Worm (Caenorhabditis elegans) whole organism, L4 larva: Measurements from ENCODE around the gene F58B4.5.

Source experiments
- D1046.2 ChIP-seq: fragments of 200-800 bp; sonication (Bioruptor generic); IDR thresholded peaks from 2 replicates; pipeline ENCODE4 v1.3.6; 2022; ENCODE audit warnings: missing genetic modification characterization, missing compliant biosample characterization
- F10B5.3 ChIP-seq: sonication (generic microtip); optimal IDR thresholded peaks from 2 replicates; lab custom pipeline; 2016; ENCODE audit warnings: mild to moderate bottlenecking, missing genetic modification characterization, missing compliant biosample characterization
- F37D6.2 ChIP-seq: sonication (generic microtip); optimal IDR thresholded peaks from 2 replicates; lab custom pipeline; 2016; ENCODE audit warnings: mild to moderate bottlenecking, missing genetic modification characterization, missing compliant biosample characterization
- F44E2.7 ChIP-seq: fragments of 200-800 bp; sonication (Bioruptor generic); IDR thresholded peaks from 2 replicates; pipeline ENCODE4 v2.1.2; 2022; ENCODE audit warnings: missing genetic modification characterization, missing compliant biosample characterization
- R02D3.7 ChIP-seq: fragments of 150-350 bp; sonication (generic microtip); optimal IDR thresholded peaks from 3 replicates; lab custom pipeline; 2014; ENCODE audit warnings: missing biosample characterization, missing genetic modification characterization
- Y105C5A.15 ChIP-seq: fragments of 200-800 bp; sonication (Bioruptor generic); IDR thresholded peaks from 2 replicates; pipeline ENCODE4 v1.3.6; 2022; ENCODE audit warnings: missing genetic modification characterization, missing compliant biosample characterization
- Y48G9A.11 ChIP-seq: fragments of 200-800 bp; sonication (Bioruptor generic); IDR thresholded peaks from 2 replicates; pipeline ENCODE4 v1.3.6; 2022; ENCODE audit warnings: missing genetic modification reagents, missing genetic modification characterization, missing compliant biosample characterization
- ZK337.2 ChIP-seq: fragments of 200-800 bp; sonication (Bioruptor generic); IDR thresholded peaks from 2 replicates; pipeline ENCODE4 v1.3.6; 2022; ENCODE audit warnings: missing genetic modification reagents, missing genetic modification characterization, missing compliant biosample characterization
- ceh-20 ChIP-seq: fragments of 200-800 bp; sonication (Bioruptor generic); IDR thresholded peaks from 2 replicates; pipeline ENCODE4 v1.3.6; 2022; ENCODE audit warnings: missing genetic modification reagents, missing genetic modification characterization, missing compliant biosample characterization
- ceh-44 ChIP-seq: fragments of 200-800 bp; sonication (Bioruptor generic); IDR thresholded peaks from 2 replicates; pipeline ENCODE4 v1.3.6; 2022; ENCODE audit warnings: missing genetic modification reagents, missing genetic modification characterization, missing compliant biosample characterization
- ceh-82 ChIP-seq: sonication (generic microtip); optimal IDR thresholded peaks from 2 replicates; lab custom pipeline; 2017; ENCODE audit warnings: missing biosample characterization, missing genetic modification characterization
- ces-1 ChIP-seq: fragments of 150-350 bp; sonication (generic microtip); optimal IDR thresholded peaks from 4 replicates; lab custom pipeline; 2014; ENCODE audit warnings: missing biosample characterization, missing genetic modification reagents, missing genetic modification characterization
- ctbp-1 ChIP-seq: fragments of 200-800 bp; sonication (Bioruptor generic); IDR thresholded peaks from 2 replicates; pipeline ENCODE4 v1.3.6; 2022; ENCODE audit warnings: missing genetic modification reagents, missing genetic modification characterization, missing compliant biosample characterization
- daf-16 ChIP-seq, 3 experiments: sonication (generic microtip); optimal IDR thresholded peaks; 2 replicates each; lab custom pipeline; 2016 to 2017; ENCODE audit warnings: missing genetic modification characterization in 3 of 3, missing genetic modification reagents in 3 of 3, mild to moderate bottlenecking in 2 of 3, missing compliant biosample characterization in 2 of 3, missing biosample characterization in 1 of 3, moderate library complexity in 1 of 3
- daf-19 ChIP-seq: fragments of 200-800 bp; sonication (Bioruptor generic); conservative IDR thresholded peaks from 2 replicates; pipeline ENCODE4 v1.3.6; 2022; ENCODE audit warnings: missing genetic modification characterization, missing compliant biosample characterization
- egl-43 ChIP-seq: fragments of 200-800 bp; sonication (Bioruptor generic); IDR thresholded peaks from 2 replicates; pipeline ENCODE4 v1.3.6; 2022; ENCODE audit warnings: missing genetic modification reagents, missing genetic modification characterization, missing compliant biosample characterization
- fkh-10 ChIP-seq: fragments of 150-350 bp; optimal IDR thresholded peaks from 2 replicates; lab custom pipeline; 2014; ENCODE audit warnings: missing biosample characterization, missing genetic modification reagents, missing genetic modification characterization
- hif-1 ChIP-seq, 2 experiments: sonication (generic microtip); optimal IDR thresholded peaks; 2 replicates each; lab custom pipeline; 2016 to 2017; ENCODE audit warnings: missing compliant biosample characterization in 2 of 2, missing genetic modification characterization in 2 of 2, missing genetic modification reagents in 2 of 2, missing genotype in 2 of 2, mild to moderate bottlenecking in 1 of 2
- hlh-30 ChIP-seq: sonication (generic microtip); optimal IDR thresholded peaks from 2 replicates; lab custom pipeline; 2017; ENCODE audit warnings: antibody characterized with exemption, mild to moderate bottlenecking, missing genetic modification characterization, missing compliant biosample characterization; ENCODE audit not compliant: insufficient read depth
- hmg-1.1 ChIP-seq: fragments of 200-800 bp; sonication (Bioruptor generic); IDR thresholded peaks from 2 replicates; pipeline ENCODE4 v1.3.6; 2022; ENCODE audit warnings: missing genetic modification reagents, missing genetic modification characterization, missing compliant biosample characterization
- lin-1 ChIP-seq: fragments of 200-800 bp; sonication (Bioruptor generic); IDR thresholded peaks from 2 replicates; pipeline ENCODE4 v1.3.6; 2022; ENCODE audit warnings: missing genetic modification reagents, missing genetic modification characterization, missing compliant biosample characterization
- lin-13 ChIP-seq: fragments of 150-350 bp; optimal IDR thresholded peaks from 2 replicates; lab custom pipeline; 2014; ENCODE audit warnings: missing biosample characterization, missing genetic modification reagents, missing genetic modification characterization
- lin-39 ChIP-seq: fragments of 150-350 bp; optimal IDR thresholded peaks from 2 replicates; lab custom pipeline; 2014; ENCODE audit warnings: missing biosample characterization, missing genetic modification reagents, missing genetic modification characterization
- mdl-1 ChIP-seq, 2 experiments: fragments of 150-350 bp in 1 of 2; sonication (generic microtip) in 1 of 2; optimal IDR thresholded peaks; 2 replicates each; lab custom pipeline; 2014 to 2017; ENCODE audit warnings: missing biosample characterization in 2 of 2, missing genetic modification characterization in 2 of 2
- mxl-2 ChIP-seq: fragments of 200-800 bp; sonication (Bioruptor generic); conservative IDR thresholded peaks from 2 replicates; pipeline ENCODE4 v1.3.6; 2022; ENCODE audit warnings: missing genetic modification reagents, missing genetic modification characterization, missing compliant biosample characterization
- mxl-3 ChIP-seq: fragments of 200-800 bp; sonication (Bioruptor generic); optimal IDR thresholded peaks from 2 replicates; lab custom pipeline; 2018; ENCODE audit warnings: mild to moderate bottlenecking, missing genetic modification characterization, missing compliant biosample characterization
- nhr-102 ChIP-seq: sonication (generic microtip); optimal IDR thresholded peaks from 2 replicates; lab custom pipeline; 2016; ENCODE audit warnings: mild to moderate bottlenecking, missing genetic modification characterization, moderate library complexity, missing compliant biosample characterization
- nhr-237 ChIP-seq: sonication (generic microtip); optimal IDR thresholded peaks from 2 replicates; lab custom pipeline; 2017; ENCODE audit warnings: missing biosample characterization, missing genetic modification characterization
- nhr-28 ChIP-seq: fragments of 150-350 bp; optimal IDR thresholded peaks from 2 replicates; lab custom pipeline; 2014; ENCODE audit warnings: missing biosample characterization, missing genetic modification characterization
- nhr-48 ChIP-seq: sonication (generic microtip); optimal IDR thresholded peaks from 2 replicates; lab custom pipeline; 2016; ENCODE audit warnings: mild to moderate bottlenecking, missing genetic modification characterization, missing compliant biosample characterization
- nhr-6 ChIP-seq: fragments of 150-350 bp; optimal IDR thresholded peaks from 2 replicates; lab custom pipeline; 2014; ENCODE audit warnings: missing biosample characterization, missing genetic modification characterization
- nhr-76 ChIP-seq: fragments of 150-350 bp; optimal IDR thresholded peaks from 2 replicates; lab custom pipeline; 2014; ENCODE audit warnings: missing biosample characterization, missing genetic modification characterization
- saeg-2 ChIP-seq: fragments of 200-800 bp; sonication (Bioruptor generic); IDR thresholded peaks from 2 replicates; pipeline ENCODE4 v1.3.6; 2022; ENCODE audit warnings: missing genetic modification reagents, missing genetic modification characterization, missing compliant biosample characterization
- sdz-12 ChIP-seq: fragments of 200-800 bp; sonication (Bioruptor generic); optimal IDR thresholded peaks from 2 replicates; lab custom pipeline; 2018; ENCODE audit warnings: mild to moderate bottlenecking, missing genetic modification characterization, missing compliant biosample characterization
- set-16 ChIP-seq: fragments of 200-800 bp; sonication (Bioruptor generic); IDR thresholded peaks from 2 replicates; pipeline ENCODE4 v1.3.6; 2022; ENCODE audit warnings: missing genetic modification reagents, missing genetic modification characterization, missing compliant biosample characterization
- spr-1 ChIP-seq: sonication (generic microtip); optimal IDR thresholded peaks from 2 replicates; lab custom pipeline; 2016; ENCODE audit warnings: mild to moderate bottlenecking, missing genetic modification characterization, missing compliant biosample characterization
- tag-97 ChIP-seq: fragments of 200-800 bp; sonication (Bioruptor generic); IDR thresholded peaks from 2 replicates; pipeline ENCODE4 v1.3.6; 2022; ENCODE audit warnings: missing genetic modification characterization, missing compliant biosample characterization
- tra-1 ChIP-seq: fragments of 200-800 bp; sonication (Bioruptor generic); IDR thresholded peaks from 2 replicates; pipeline ENCODE4 v1.3.6; 2022; ENCODE audit warnings: missing genetic modification reagents, missing genetic modification characterization, missing compliant biosample characterization
- unc-130 ChIP-seq: sonication (generic microtip); optimal IDR thresholded peaks from 2 replicates; lab custom pipeline; 2016; ENCODE audit warnings: missing genetic modification reagents, missing genetic modification characterization, missing compliant biosample characterization
- unc-62 ChIP-seq, 3 experiments: fragments of 150-350 bp in 1 of 3; sonication (generic microtip); optimal IDR thresholded peaks in 2 of 3; peaks in 1 of 3; 1 replicate in 1 of 3; 2 replicates in 2 of 3; lab custom pipeline; 2014 to 2017; ENCODE audit warnings: missing biosample characterization in 3 of 3, missing genetic modification characterization in 3 of 3, missing genetic modification reagents in 3 of 3, missing genotype in 1 of 3
- vab-7 ChIP-seq: fragments of 200-800 bp; sonication (Bioruptor generic); IDR thresholded peaks from 2 replicates; pipeline ENCODE4 v1.3.6; 2022; ENCODE audit warnings: missing genetic modification reagents, missing genetic modification characterization, missing compliant biosample characterization
- zag-1 ChIP-seq: fragments of 150-350 bp; optimal IDR thresholded peaks from 2 replicates; lab custom pipeline; 2014; ENCODE audit warnings: missing biosample characterization, missing genetic modification characterization
- zfp-2 ChIP-seq: sonication (generic microtip); optimal IDR thresholded peaks from 2 replicates; lab custom pipeline; 2016; ENCODE audit warnings: mild to moderate bottlenecking, missing genetic modification characterization, missing compliant biosample characterization
- zfp-3 ChIP-seq: fragments of 200-800 bp; sonication (Bioruptor generic); conservative IDR thresholded peaks from 2 replicates; pipeline ENCODE4 v1.3.6; 2022; ENCODE audit warnings: missing genetic modification reagents, missing genetic modification characterization, missing compliant biosample characterization
- zip-2 ChIP-seq: fragments of 150-350 bp; optimal IDR thresholded peaks from 2 replicates; lab custom pipeline; 2014; ENCODE audit warnings: missing biosample characterization, missing genetic modification characterization

Gene F58B4.5

ce11 chrV:10949511-10949910, 17.0 kb downstream of the F58B4.5 start, which contains the start of gene col-153:
col-153 (plus strand) TSS chrV:10949811.
- TF ChIP-seq zfp-3 (GFP tag; lab: Robert Waterston, UW), result no peak
- no peak for TF ChIP-seq sdz-12 (GFP tag; lab: Kevin White, UChicago)
- TF ChIP-seq ceh-20, result no peak
- no peak for TF ChIP-seq nhr-48 (tag; lab: Kevin White, UChicago)
- TF ChIP-seq ceh-44 (GFP tag; lab: Robert Waterston, UW), result no peak
- TF ChIP-seq Y105C5A.15 (GFP tag; lab: Robert Waterston, UW), result no peak
- no peak for TF ChIP-seq nhr-237
- no peak for TF ChIP-seq zfp-2 (tag; lab: Kevin White, UChicago)
- no peak for TF ChIP-seq F10B5.3 (tag; lab: Kevin White, UChicago)
- no peak for TF ChIP-seq lin-13 (GFP tag; lab: Kevin White, UChicago)
- no peak for TF ChIP-seq zip-2 (tag; lab: Kevin White, UChicago)
- TF ChIP-seq F44E2.7 (GFP tag; lab: Robert Waterston, UW), result no peak
- TF ChIP-seq vab-7 (GFP tag; lab: Robert Waterston, UW), result no peak
- no peak for TF ChIP-seq R02D3.7 (tag; lab: Kevin White, UChicago)
- TF ChIP-seq unc-62 (GFP tag; optimal IDR thresholded peaks at IDR 0.05 in 1 of 2; lab: Kevin White, UChicago), result no peak
- no peak for TF ChIP-seq unc-62 (tag; optimal IDR thresholded peaks at IDR 0.05; lab: Kevin White, UChicago)
- TF ChIP-seq nhr-102, result no peak
- no peak for TF ChIP-seq tra-1 (GFP tag; lab: Robert Waterston, UW)
- TF ChIP-seq, all 104 proteins: peak for 0

DNA sequence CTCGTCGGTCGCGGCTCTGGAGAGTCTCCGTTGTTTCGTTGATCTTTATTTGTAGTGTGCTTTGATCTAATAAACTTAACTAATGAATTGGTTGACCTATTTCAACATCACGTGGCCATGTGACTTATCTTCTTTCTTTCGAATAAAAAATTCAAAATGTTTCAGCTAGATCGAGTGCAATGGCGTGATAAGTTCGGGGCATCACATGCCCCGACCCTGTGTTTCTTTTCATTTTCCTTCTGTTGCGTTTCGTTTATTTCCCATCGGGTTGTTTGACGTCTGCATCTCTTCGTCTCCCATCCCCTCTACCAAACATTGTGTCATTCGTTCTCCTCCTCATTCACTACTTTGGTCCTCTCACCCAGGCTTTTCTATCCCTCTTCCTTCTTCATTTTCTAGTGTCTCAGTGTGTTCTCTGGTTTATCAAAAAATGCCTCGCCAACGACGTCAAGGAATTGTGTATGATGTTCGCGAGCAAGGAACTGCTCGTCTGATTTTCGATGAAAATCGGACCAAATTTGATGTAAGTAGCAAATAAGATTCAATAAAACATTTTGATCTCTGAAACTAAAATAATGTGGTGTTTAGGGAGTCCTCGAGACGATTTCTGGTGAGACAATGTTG, 19.3 kb downstream of the F58B4.5 start, which contains the start of gene F17C11.4:
Gene F17C11.4, plus strand, starts transcription at position 206 of the 624 bp plus-strand sequence.
- TF ChIP-seq hmg-1.1 (GFP tag; lab: Robert Waterston, UW) (no peak; the same call in none of the 2 replicates), Y105C5A.15 (GFP tag; lab: Robert Waterston, UW) (no peak), F37D6.2 (no peak), D1046.2 (0 out of 2 replicates have a peak, but pooled peaks have one; percentile 12), nhr-28 (tag; lab: Kevin White, UChicago) (peak; percentile 96), tag-97 (GFP tag; lab: Robert Waterston, UW) (no peak), mdl-1 (tag; optimal IDR thresholded peaks at IDR 0.05; lab: Kevin White, UChicago) (peak in 1 of 2 experiments; percentile 87), nhr-76 (tag; lab: Kevin White, UChicago) (peak; percentile 62), lin-39 (tag; lab: Kevin White, UChicago) (no peak), tra-1 (GFP tag; lab: Robert Waterston, UW) (peak; percentile 65; the same call in 1 of the 2 replicates), zag-1 (tag; lab: Kevin White, UChicago) (no peak), unc-130 (GFP tag; lab: Kevin White, UChicago) (no peak), hlh-30 (tag; lab: Kevin White, UChicago) (peak; percentile 96), ceh-82 (no peak), ceh-20 (0 out of 2 replicates have a peak, but pooled peaks have one; percentile 12), daf-19 (GFP tag; lab: Robert Waterston, UW) (no peak), unc-62 (GFP tag; optimal IDR thresholded peaks at IDR 0.05 in 1 of 2; lab: Kevin White, UChicago) (peak in 1 of 2 experiments; percentile 99), unc-62 (tag; optimal IDR thresholded peaks at IDR 0.05; lab: Kevin White, UChicago) (no peak), hif-1 (tag; optimal IDR thresholded peaks at IDR 0.05; lab: Kevin White, UChicago) (peak; percentile 41 to 74), ZK337.2 (GFP tag; lab: Robert Waterston, UW) (no peak), zfp-3 (GFP tag; lab: Robert Waterston, UW) (peak; percentile 57; the same call in 1 of the 2 replicates), saeg-2 (peak; percentile 39; the same call in 1 of the 2 replicates), Y48G9A.11 (GFP tag; lab: Robert Waterston, UW) (no peak), mxl-3 (peak; percentile 59), vab-7 (GFP tag; lab: Robert Waterston, UW) (no peak), mxl-2 (peak; percentile 60; the same call in 1 of the 2 replicates), set-16 (GFP tag; lab: Robert Waterston, UW) (0 out of 2 replicates have a peak, but pooled peaks have one; percentile 16), lin-1 (GFP tag; lab: Robert Waterston, UW) (peak; percentile 44; the same call in 1 of the 2 replicates), daf-16 (GFP tag; optimal IDR thresholded peaks at IDR 0.05; lab: Kevin White, UChicago) (peak in 1 of 2 experiments; percentile 76), daf-16 (tag; optimal IDR thresholded peaks at IDR 0.05; lab: Kevin White, UChicago) (peak; percentile 80), egl-43 (GFP tag; lab: Robert Waterston, UW) (no peak), nhr-102 (peak; percentile 6), spr-1 (tag; lab: Kevin White, UChicago) (peak; percentile 10), ces-1 (GFP tag; lab: Kevin White, UChicago) (no peak), ctbp-1 (GFP tag; lab: Robert Waterston, UW) (peak; percentile 41), nhr-6 (peak; percentile 33), fkh-10 (peak; percentile 69)
